Fruit fly (Drosophila melanogaster): ENCODE measurements around the gene nab.
A peak's percentile ranks its signal among the peaks of the same experiment; 100 is the strongest.

- TF ChIP-seq pan (optimal IDR thresholded peaks at IDR 0.05) (no peak), psq (optimal IDR thresholded peaks at IDR 0.05) (no peak), EcR (GFP tag; optimal IDR thresholded peaks at IDR 0.05) (no peak), Dll (optimal IDR thresholded peaks at IDR 0.05) (no peak), CG8478 (optimal IDR thresholded peaks at IDR 0.05) (peak; percentile 52), usp (GFP tag; optimal IDR thresholded peaks at IDR 0.05) (no peak)
Observed at dm6 chr3L:4108072-4108843, 52.5 kb downstream of the nab start, which contains the start of gene Ack.
